Worm (Caenorhabditis elegans): ENCODE measurements around the gene che-11.

- TF ChIP-seq hmg-4 (GFP tag; optimal IDR thresholded peaks at IDR 0.05) (no peak), F13C5.2 (tag; optimal IDR thresholded peaks at IDR 0.05) (no peak), sea-1 (GFP tag; conservative IDR thresholded peaks at IDR 0.05) (no peak), flt-1 (GFP tag; IDR thresholded peaks at IDR 0.05) (no peak), ama-1 (optimal IDR thresholded peaks at IDR 0.05) (no peak)
Observed at ce11 chrV:12154554-12154953, 4.0 kb upstream of the che-11 start, which contains the start of gene C27A7.9.
